Fruit fly (Drosophila melanogaster) Kc167 (cell line): ENCODE results near the gene cysu.

Experiments used
- Myc ChIP-seq: fragments of >200 bp; optimal IDR thresholded peaks from 2 replicates; lab custom pipeline; 2017; ENCODE audit warnings: missing external identifiers
- Sin3A ChIP-seq: fragments of >200 bp; optimal IDR thresholded peaks from 2 replicates; lab custom pipeline; 2018; ENCODE audit warnings: missing external identifiers
- h ChIP-seq: fragments of >200 bp; optimal IDR thresholded peaks from 3 replicates; lab custom pipeline; 2018; ENCODE audit warnings: missing external identifiers
- insv ChIP-seq: fragments of >200 bp; optimal IDR thresholded peaks from 3 replicates; lab custom pipeline; 2018; ENCODE audit warnings: missing external identifiers
- psq ChIP-seq: fragments of >200 bp; optimal IDR thresholded peaks from 2 replicates; lab custom pipeline; 2017; ENCODE audit warnings: missing external identifiers
- ttk ChIP-seq: sonication (Bioruptor generic); optimal IDR thresholded peaks from 2 replicates; lab custom pipeline; 2017; ENCODE audit warnings: missing external identifiers

DNA sequence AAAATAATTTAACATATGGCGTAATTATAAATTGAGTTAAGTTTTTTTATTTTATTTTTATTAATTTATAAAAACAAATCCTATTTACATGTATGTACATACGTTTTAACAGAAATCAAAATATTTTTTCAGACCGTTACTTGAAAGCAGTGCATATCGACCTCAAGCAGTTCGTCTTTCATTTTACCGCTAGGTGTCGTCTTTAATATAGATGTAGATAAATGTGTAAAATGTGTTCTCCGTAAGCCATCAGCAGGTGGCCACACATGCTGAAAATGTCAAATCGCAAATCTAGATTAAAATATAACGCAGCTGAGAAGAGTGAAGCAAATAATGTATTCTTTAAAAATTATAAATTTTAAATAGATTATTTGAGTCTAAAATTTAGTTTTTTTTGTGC is 23.8 kb downstream of the cysu start:
- no peak for TF ChIP-seq insv (lab: Kevin White, UChicago)
- no peak for TF ChIP-seq Sin3A (lab: Kevin White, UChicago)
- TF ChIP-seq h: no peak
- no peak for TF ChIP-seq Myc (lab: Kevin White, UChicago)
- no peak for TF ChIP-seq psq (lab: Kevin White, UChicago)
- TF ChIP-seq ttk (lab: Kevin White, UChicago): no peak
